Worm (Caenorhabditis elegans): ENCODE measurements around the gene Y57G11C.20.
A peak's percentile ranks its signal among the peaks of the same experiment; 100 is the strongest.

Y57G11C.20 gene

DNA sequence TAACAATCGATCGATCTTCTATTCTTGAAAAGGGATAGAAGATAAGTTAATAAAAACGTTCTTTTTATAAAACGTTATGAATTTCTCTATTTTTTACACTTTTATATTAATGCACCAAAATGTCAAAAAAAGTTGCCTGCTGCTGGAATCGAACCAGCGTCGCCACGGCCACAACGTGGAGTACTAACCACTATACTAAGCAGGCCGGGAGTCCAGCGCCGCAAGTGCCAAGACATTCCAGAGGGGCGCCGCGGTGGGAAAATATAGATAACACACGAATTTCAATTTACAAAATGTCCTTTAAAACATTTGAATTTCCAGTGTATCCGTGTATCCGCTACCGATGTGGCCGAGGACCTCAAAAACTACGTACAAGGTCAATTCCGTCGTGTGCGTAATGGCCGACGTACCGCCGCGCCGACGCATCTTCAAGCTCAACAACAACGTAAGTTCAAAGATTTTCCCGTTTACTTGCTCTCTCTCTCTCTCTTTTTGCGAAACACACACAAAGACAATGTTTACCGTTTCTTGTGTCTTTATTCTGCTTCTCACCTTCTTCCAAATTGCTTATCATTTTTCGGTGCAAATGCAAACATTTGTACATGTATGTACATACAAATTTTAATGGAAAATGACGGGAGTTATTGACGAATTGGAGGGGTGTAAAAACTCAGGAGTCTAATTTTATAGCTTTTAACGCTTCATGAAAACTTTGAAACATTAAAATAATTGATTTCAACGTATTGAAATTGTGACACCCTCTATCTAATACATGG, 45.9 kb downstream of the Y57G11C.20 start (continued):
- TF ChIP-seq snu-23 (GFP tag; optimal IDR thresholded peaks at IDR 0.05): peak; percentile 37
- TF ChIP-seq isw-1 (GFP tag; IDR thresholded peaks at IDR 0.05): no peak
- no peak for TF ChIP-seq ceh-88 (GFP tag; IDR thresholded peaks at IDR 0.05)
- no peak for TF ChIP-seq efl-1 (optimal IDR thresholded peaks at IDR 0.05)
- TF ChIP-seq efl-1 (GFP tag; optimal IDR thresholded peaks at IDR 0.05 in 1 of 2): peak in 1 of 2 experiments; percentile 81
- no peak for TF ChIP-seq zip-4 (GFP tag; optimal IDR thresholded peaks at IDR 0.05)

DNA sequence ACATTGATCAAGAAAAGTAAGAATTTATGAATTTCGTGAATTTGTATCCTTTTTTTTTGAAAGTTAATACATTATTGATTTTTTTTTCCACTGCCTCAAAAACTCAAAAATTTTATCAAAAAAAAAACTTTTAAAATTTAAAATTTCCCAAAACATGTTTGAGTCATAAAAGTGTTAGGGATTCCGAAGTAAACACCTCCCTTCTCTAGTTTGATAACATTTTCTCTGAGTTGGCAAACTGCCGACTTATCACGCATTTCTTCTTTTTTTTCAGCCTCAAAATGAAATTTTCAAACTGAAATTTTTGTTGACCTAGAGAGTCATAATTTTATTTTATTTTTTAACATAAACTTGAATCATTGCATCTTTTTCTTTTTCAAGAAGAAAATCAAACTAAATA, 47.8 kb downstream of the Y57G11C.20 start:
- no peak for TF ChIP-seq ceh-63 (GFP tag; optimal IDR thresholded peaks at IDR 0.05)
- TF ChIP-seq ceh-82 (tag; optimal IDR thresholded peaks at IDR 0.05): no peak
- no peak for TF ChIP-seq tbx-2 (tag; optimal IDR thresholded peaks at IDR 0.05)
- TF ChIP-seq nhr-28 (tag; optimal IDR thresholded peaks at IDR 0.05): no peak

ce11 chrIV:14891996-14892395, 48.8 kb downstream of the Y57G11C.20 start:
- TF ChIP-seq swsn-7 (tag; optimal IDR thresholded peaks at IDR 0.05) (no peak), nhr-11 (tag; optimal IDR thresholded peaks at IDR 0.05) (no peak), egl-13 (tag; optimal IDR thresholded peaks at IDR 0.05) (no peak), nhr-71 (tag; optimal IDR thresholded peaks at IDR 0.05) (no peak), sox-4 (tag; optimal IDR thresholded peaks at IDR 0.05) (no peak), ets-5 (GFP tag; IDR thresholded peaks at IDR 0.05) (no peak), snu-23 (GFP tag; optimal IDR thresholded peaks at IDR 0.05) (no peak), fos-1 (tag; optimal IDR thresholded peaks at IDR 0.05) (no peak)

DNA sequence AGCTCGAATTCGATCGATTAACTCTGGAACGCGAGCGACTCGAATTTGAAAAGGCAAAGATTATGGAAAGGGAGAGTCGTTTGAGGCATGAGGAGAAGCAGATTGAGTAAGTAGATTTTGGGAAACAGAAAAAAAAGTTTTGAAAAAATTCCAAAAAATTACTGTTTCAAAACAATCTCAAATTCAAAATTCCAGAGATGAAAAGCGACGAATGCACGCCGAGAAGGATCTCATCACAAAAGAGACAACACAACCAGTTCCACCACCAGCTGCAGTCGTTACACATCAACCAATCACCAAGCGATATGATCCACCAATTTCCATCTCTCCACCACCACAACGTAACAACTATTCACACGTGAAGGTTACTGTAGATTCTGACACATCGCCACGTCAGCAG, 51.2 kb downstream of the Y57G11C.20 start:
- no peak for TF ChIP-seq efl-3 (GFP tag; optimal IDR thresholded peaks at IDR 0.05)
- no peak for TF ChIP-seq lin-35 (GFP tag; optimal IDR thresholded peaks at IDR 0.05)
- TF ChIP-seq nhr-77 (tag; optimal IDR thresholded peaks at IDR 0.05): no peak
- no peak for TF ChIP-seq F16B12.6 (tag; optimal IDR thresholded peaks at IDR 0.05)
- no peak for TF ChIP-seq unc-98 (GFP tag; IDR thresholded peaks at IDR 0.05)
- no peak for TF ChIP-seq sptf-1 (tag; optimal IDR thresholded peaks at IDR 0.05)
- TF ChIP-seq snu-23 (GFP tag; optimal IDR thresholded peaks at IDR 0.05): no peak
- TF ChIP-seq efl-1 (optimal IDR thresholded peaks at IDR 0.05): no peak
- TF ChIP-seq efl-1 (GFP tag; optimal IDR thresholded peaks at IDR 0.05 in 1 of 2): no peak
- TF ChIP-seq vab-15 (tag; optimal IDR thresholded peaks at IDR 0.05): no peak
- TF ChIP-seq fkh-8 (tag; optimal IDR thresholded peaks at IDR 0.05): no peak
- no peak for TF ChIP-seq egl-13 (tag; optimal IDR thresholded peaks at IDR 0.05)
- TF ChIP-seq nhr-85 (tag): no peak
- TF ChIP-seq C16A3.4 (tag; optimal IDR thresholded peaks at IDR 0.05): no peak
- TF ChIP-seq nhr-11 (tag; optimal IDR thresholded peaks at IDR 0.05): no peak
- TF ChIP-seq rnt-1 (tag; optimal IDR thresholded peaks at IDR 0.05): no peak

All from whole organism, L1 larva.